Worm (Caenorhabditis elegans) whole organism, L4 larva: Measurements from ENCODE around the gene W02A2.9.

Experiments
- F26F4.8 ChIP-seq: fragments of 200-800 bp; sonication (Bioruptor generic); conservative IDR thresholded peaks from 2 replicates; pipeline ENCODE4 v1.3.6; 2022; ENCODE audit warnings: missing genetic modification characterization, missing compliant biosample characterization
- F37D6.2 ChIP-seq: sonication (generic microtip); optimal IDR thresholded peaks from 2 replicates; lab custom pipeline; 2016; ENCODE audit warnings: mild to moderate bottlenecking, missing genetic modification characterization, missing compliant biosample characterization
- T20F7.1 ChIP-seq: fragments of 200-800 bp; sonication (Bioruptor generic); optimal IDR thresholded peaks from 2 replicates; lab custom pipeline; 2018; ENCODE audit warnings: mild to moderate bottlenecking, missing genetic modification characterization, missing compliant biosample characterization
- T26A8.4 ChIP-seq: fragments of 200-800 bp; sonication (Bioruptor generic); IDR thresholded peaks from 2 replicates; pipeline ENCODE4 v1.3.6; 2022; ENCODE audit warnings: missing genetic modification characterization, missing compliant biosample characterization
- Y75B8A.6 ChIP-seq: fragments of 200-800 bp; sonication (Bioruptor generic); IDR thresholded peaks from 2 replicates; pipeline ENCODE4 v1.3.6; 2022; ENCODE audit warnings: missing genetic modification reagents, missing genetic modification characterization, missing compliant biosample characterization
- ZK546.5 ChIP-seq, 2 experiments: sonication (generic microtip); optimal IDR thresholded peaks; 2 replicates each; lab custom pipeline; 2017; ENCODE audit warnings: missing biosample characterization in 2 of 2, missing genetic modification characterization in 2 of 2
- aha-1 ChIP-seq: fragments of 150-350 bp; peaks from one replicate; lab custom pipeline; 2014; ENCODE audit warnings: missing biosample characterization, missing genetic modification characterization
- ama-1 ChIP-seq: fragments of 150-350 bp; optimal IDR thresholded peaks from 2 replicates; lab custom pipeline; 2014; ENCODE audit warnings: inconsistent platforms, mixed read lengths
- arid-1 ChIP-seq: fragments of 200-800 bp; sonication (Bioruptor generic); conservative IDR thresholded peaks from 2 replicates; pipeline ENCODE4 v1.3.6; 2022; ENCODE audit warnings: missing genetic modification reagents, missing genetic modification characterization, missing compliant biosample characterization
- attf-4 ChIP-seq: sonication (generic microtip); optimal IDR thresholded peaks from 3 replicates; lab custom pipeline; 2017; ENCODE audit warnings: missing biosample characterization, missing genetic modification characterization
- ctbp-1 ChIP-seq: fragments of 200-800 bp; sonication (Bioruptor generic); IDR thresholded peaks from 2 replicates; pipeline ENCODE4 v1.3.6; 2022; ENCODE audit warnings: missing genetic modification reagents, missing genetic modification characterization, missing compliant biosample characterization
- daf-16 ChIP-seq, 3 experiments: sonication (generic microtip); optimal IDR thresholded peaks; 2 replicates each; lab custom pipeline; 2016 to 2017; ENCODE audit warnings: missing genetic modification characterization in 3 of 3, missing genetic modification reagents in 3 of 3, mild to moderate bottlenecking in 2 of 3, missing compliant biosample characterization in 2 of 3, missing biosample characterization in 1 of 3, moderate library complexity in 1 of 3
- dmd-6 ChIP-seq: fragments of 200-800 bp; sonication (Bioruptor generic); IDR thresholded peaks from 2 replicates; pipeline ENCODE4 v1.3.6; 2022; ENCODE audit warnings: missing genetic modification reagents, missing genetic modification characterization, missing compliant biosample characterization
- dpl-1 ChIP-seq: fragments of 150-350 bp; optimal IDR thresholded peaks from 2 replicates; lab custom pipeline; 2014; ENCODE audit warnings: missing biosample characterization, missing genetic modification reagents, missing genetic modification characterization
- dve-1 ChIP-seq: sonication (generic microtip); optimal IDR thresholded peaks from 2 replicates; lab custom pipeline; 2017; ENCODE audit warnings: antibody characterized with exemption, mild to moderate bottlenecking, missing genetic modification characterization, missing compliant biosample characterization; ENCODE audit not compliant: insufficient read depth
- hif-1 ChIP-seq, 2 experiments: sonication (generic microtip); optimal IDR thresholded peaks; 2 replicates each; lab custom pipeline; 2016 to 2017; ENCODE audit warnings: missing compliant biosample characterization in 2 of 2, missing genetic modification characterization in 2 of 2, missing genetic modification reagents in 2 of 2, missing genotype in 2 of 2, mild to moderate bottlenecking in 1 of 2
- hlh-11 ChIP-seq: fragments of 200-800 bp; sonication (Bioruptor generic); optimal IDR thresholded peaks from 2 replicates; lab custom pipeline; 2018; ENCODE audit warnings: mild to moderate bottlenecking, missing genetic modification characterization, missing compliant biosample characterization
- hlh-30 ChIP-seq: sonication (generic microtip); optimal IDR thresholded peaks from 2 replicates; lab custom pipeline; 2017; ENCODE audit warnings: antibody characterized with exemption, mild to moderate bottlenecking, missing genetic modification characterization, missing compliant biosample characterization; ENCODE audit not compliant: insufficient read depth
- hmg-1.1 ChIP-seq: fragments of 200-800 bp; sonication (Bioruptor generic); IDR thresholded peaks from 2 replicates; pipeline ENCODE4 v1.3.6; 2022; ENCODE audit warnings: missing genetic modification reagents, missing genetic modification characterization, missing compliant biosample characterization
- lin-13 ChIP-seq: fragments of 150-350 bp; optimal IDR thresholded peaks from 2 replicates; lab custom pipeline; 2014; ENCODE audit warnings: missing biosample characterization, missing genetic modification reagents, missing genetic modification characterization
- lin-15B ChIP-seq: fragments of 150-350 bp; sonication (generic microtip); optimal IDR thresholded peaks from 3 replicates; lab custom pipeline; 2014; ENCODE audit warnings: missing biosample characterization, missing genetic modification characterization
- lin-38 ChIP-seq: fragments of 200-800 bp; sonication (Bioruptor generic); IDR thresholded peaks from 2 replicates; pipeline ENCODE4 v1.3.6; 2022; ENCODE audit warnings: missing genetic modification reagents, missing genetic modification characterization, missing compliant biosample characterization
- lsy-2 ChIP-seq, 2 experiments: fragments of 150-350 bp in 1 of 2; sonication (generic microtip) in 1 of 2; optimal IDR thresholded peaks; 2 replicates each; lab custom pipeline; 2014 to 2017; ENCODE audit warnings: missing biosample characterization in 2 of 2, missing genetic modification characterization in 2 of 2
- mdt-29 ChIP-seq: fragments of 200-800 bp; sonication (Bioruptor generic); IDR thresholded peaks from 2 replicates; pipeline ENCODE4 v1.3.6; 2022; ENCODE audit warnings: missing genetic modification reagents, missing genetic modification characterization, missing compliant biosample characterization
- mep-1 ChIP-seq: fragments of 150-350 bp; sonication (generic microtip); optimal IDR thresholded peaks from 3 replicates; lab custom pipeline; 2014; ENCODE audit warnings: missing biosample characterization, missing genetic modification characterization
- mes-2 ChIP-seq: sonication (generic microtip); optimal IDR thresholded peaks from 2 replicates; lab custom pipeline; 2016; ENCODE audit warnings: missing genotype, mild to moderate bottlenecking, missing genetic modification characterization, missing compliant biosample characterization; ENCODE audit not compliant: poor library complexity, severe bottlenecking
- nhr-102 ChIP-seq: sonication (generic microtip); optimal IDR thresholded peaks from 2 replicates; lab custom pipeline; 2016; ENCODE audit warnings: mild to moderate bottlenecking, missing genetic modification characterization, moderate library complexity, missing compliant biosample characterization
- nhr-28 ChIP-seq: fragments of 150-350 bp; optimal IDR thresholded peaks from 2 replicates; lab custom pipeline; 2014; ENCODE audit warnings: missing biosample characterization, missing genetic modification characterization
- nhr-6 ChIP-seq: fragments of 150-350 bp; optimal IDR thresholded peaks from 2 replicates; lab custom pipeline; 2014; ENCODE audit warnings: missing biosample characterization, missing genetic modification characterization
- nhr-77 ChIP-seq: fragments of 150-350 bp; optimal IDR thresholded peaks from 2 replicates; lab custom pipeline; 2014; ENCODE audit warnings: missing biosample characterization, missing genetic modification characterization
- pha-4 ChIP-seq, 2 experiments: fragments of 150-350 bp in 1 of 2; fragments of 200-800 bp in 1 of 2; sonication (Bioruptor generic) in 1 of 2; IDR thresholded peaks in 1 of 2; optimal IDR thresholded peaks in 1 of 2; 2 replicates each; pipeline versions ENCODE4 v1.3.6 to Lab custom; 2014 to 2022; ENCODE audit warnings: missing genetic modification characterization in 2 of 2, missing genetic modification reagents in 2 of 2, missing biosample characterization in 1 of 2, missing compliant biosample characterization in 1 of 2
- pqm-1 ChIP-seq: sonication (generic microtip); optimal IDR thresholded peaks from 2 replicates; lab custom pipeline; 2017; ENCODE audit warnings: missing biosample characterization, missing genetic modification characterization
- rbr-2 ChIP-seq: sonication (generic microtip); optimal IDR thresholded peaks from 2 replicates; lab custom pipeline; 2016; ENCODE audit warnings: missing genotype, missing genetic modification characterization, missing compliant biosample characterization
- snpc-1.2 ChIP-seq: fragments of 200-800 bp; sonication (Bioruptor generic); IDR thresholded peaks from 2 replicates; pipeline ENCODE4 v1.3.6; 2022; ENCODE audit warnings: missing genetic modification reagents, missing genetic modification characterization, missing compliant biosample characterization
- spr-1 ChIP-seq: sonication (generic microtip); optimal IDR thresholded peaks from 2 replicates; lab custom pipeline; 2016; ENCODE audit warnings: mild to moderate bottlenecking, missing genetic modification characterization, missing compliant biosample characterization
- unc-130 ChIP-seq: sonication (generic microtip); optimal IDR thresholded peaks from 2 replicates; lab custom pipeline; 2016; ENCODE audit warnings: missing genetic modification reagents, missing genetic modification characterization, missing compliant biosample characterization
- unc-62 ChIP-seq, 3 experiments: fragments of 150-350 bp in 1 of 3; sonication (generic microtip); optimal IDR thresholded peaks in 2 of 3; peaks in 1 of 3; 1 replicate in 1 of 3; 2 replicates in 2 of 3; lab custom pipeline; 2014 to 2017; ENCODE audit warnings: missing biosample characterization in 3 of 3, missing genetic modification characterization in 3 of 3, missing genetic modification reagents in 3 of 3, missing genotype in 1 of 3
- ztf-7 ChIP-seq: fragments of 150-350 bp; optimal IDR thresholded peaks from 2 replicates; lab custom pipeline; 2014; ENCODE audit warnings: missing biosample characterization, missing genetic modification characterization

W02A2.9 gene

ce11 chrIV:13386043-13386442 lies 38.6 kb downstream of the W02A2.9 start, which contains the start of the genes Y62E10A.20, Y62E10A.23 and mdt-9:
Gene Y62E10A.20, minus strand, starts transcription at chrIV:13386091.
Gene Y62E10A.23, plus strand, starts transcription at chrIV:13386324.
Gene mdt-9, plus strand, starts transcription at chrIV:13386380.
- TF ChIP-seq nhr-28 (peak; percentile 30), ZK546.5 (tag; optimal IDR thresholded peaks at IDR 0.05; lab: Kevin White, UChicago) (no peak), aha-1 (peak; percentile 96), nhr-6 (tag; lab: Kevin White, UChicago) (peak; percentile 92), ztf-7 (peak; percentile 65), dpl-1 (GFP tag; lab: Kevin White, UChicago) (peak; percentile 74), arid-1 (GFP tag; lab: Robert Waterston, UW) (0 out of 2 replicates have a peak, but pooled peaks have one; percentile 48), mep-1 (tag; lab: Kevin White, UChicago) (peak; percentile 86), lin-38 (peak; percentile 96), dmd-6 (GFP tag; lab: Robert Waterston, UW) (no peak), Y75B8A.6 (GFP tag; lab: Robert Waterston, UW) (no peak), ctbp-1 (GFP tag; lab: Robert Waterston, UW) (peak; percentile 14; the same call in 1 of the 2 replicates), F37D6.2 (peak; percentile 41), hif-1 (tag; optimal IDR thresholded peaks at IDR 0.05; lab: Kevin White, UChicago) (peak in 1 of 2 experiments; percentile 76), attf-4 (tag; lab: Kevin White, UChicago) (no peak), spr-1 (peak; percentile 0), mdt-29 (GFP tag; lab: Robert Waterston, UW) (no peak), T20F7.1 (no peak), hmg-1.1 (GFP tag; lab: Robert Waterston, UW) (peak; percentile 59), ama-1 (lab: Kevin White, UChicago) (peak; percentile 20), lsy-2 (tag; optimal IDR thresholded peaks at IDR 0.05; lab: Kevin White, UChicago) (peak in 1 of 2 experiments; percentile 89), hlh-11 (tag; lab: Kevin White, UChicago) (no peak), daf-16 (GFP tag; optimal IDR thresholded peaks at IDR 0.05; lab: Kevin White, UChicago) (no peak), daf-16 (tag; optimal IDR thresholded peaks at IDR 0.05; lab: Kevin White, UChicago) (peak; percentile 31), dve-1 (tag; lab: Kevin White, UChicago) (peak; percentile 70), lin-15B (tag; lab: Kevin White, UChicago) (peak; percentile 7), T26A8.4 (0 out of 2 replicates have a peak, but pooled peaks have one; percentile 46), F26F4.8 (GFP tag; lab: Robert Waterston, UW) (no peak), mes-2 (tag; lab: Kevin White, UChicago) (peak; percentile 94), pqm-1 (no peak), nhr-77 (tag; lab: Kevin White, UChicago) (peak; percentile 38), rbr-2 (tag; lab: Kevin White, UChicago) (peak; percentile 61), hlh-30 (peak; percentile 45), nhr-102 (tag; lab: Kevin White, UChicago) (peak; percentile 19), pha-4 (GFP tag; IDR thresholded peaks at IDR 0.05; lab: Robert Waterston, UW) (no peak), pha-4 (tag; optimal IDR thresholded peaks at IDR 0.05; lab: Kevin White, UChicago) (peak; percentile 29), lin-13 (GFP tag; lab: Kevin White, UChicago) (peak; percentile 88), unc-130 (GFP tag; lab: Kevin White, UChicago) (peak; percentile 78), unc-62 (GFP tag; optimal IDR thresholded peaks at IDR 0.05 in 1 of 2; lab: Kevin White, UChicago) (no peak), unc-62 (tag; optimal IDR thresholded peaks at IDR 0.05; lab: Kevin White, UChicago) (no peak), snpc-1.2 (0 out of 2 replicates have a peak, but pooled peaks have one; percentile 67)

- TF ChIP-seq unc-62 (GFP tag; optimal IDR thresholded peaks at IDR 0.05 in 1 of 2; lab: Kevin White, UChicago): peak in 1 of 2 experiments; percentile 88
- TF ChIP-seq unc-62 (tag; optimal IDR thresholded peaks at IDR 0.05; lab: Kevin White, UChicago): no peak
- no peak for TF ChIP-seq hlh-30
Measured at ce11 chrIV:13386903-13387302, 39.4 kb downstream of the W02A2.9 start, which contains the start of gene lsm-3. Gene lsm-3, plus strand, starts transcription at chrIV:13387203.
